Worm (Caenorhabditis elegans) whole organism, L2 larva: ENCODE data around the gene K08B12.1.

Experiments
- C34F6.9 ChIP-seq: fragments of 150-350 bp; optimal IDR thresholded peaks from 2 replicates; lab custom pipeline; 2014; ENCODE audit warnings: missing biosample characterization, missing genetic modification characterization
- F13H6.1 ChIP-seq: sonication (generic microtip); optimal IDR thresholded peaks from 2 replicates; lab custom pipeline; 2016; ENCODE audit warnings: missing genetic modification characterization, missing compliant biosample characterization
- Y55F3AM.14 ChIP-seq: fragments of 200-800 bp; sonication (Bioruptor generic); optimal IDR thresholded peaks from 2 replicates; lab custom pipeline; 2018; ENCODE audit warnings: mild to moderate bottlenecking, missing genetic modification characterization, missing compliant biosample characterization
- alr-1 ChIP-seq: fragments of 150-350 bp; optimal IDR thresholded peaks from 2 replicates; lab custom pipeline; 2014; ENCODE audit warnings: missing biosample characterization, missing genetic modification characterization
- aly-2 ChIP-seq: fragments of 150-350 bp; optimal IDR thresholded peaks from 2 replicates; lab custom pipeline; 2014; ENCODE audit warnings: missing biosample characterization, missing genetic modification characterization
- ama-1 ChIP-seq: fragments of 150-350 bp; optimal IDR thresholded peaks from 2 replicates; lab custom pipeline; 2018; ENCODE audit warnings: inconsistent platforms
- blmp-1 ChIP-seq: sonication (generic microtip); optimal IDR thresholded peaks from 2 replicates; lab custom pipeline; 2017; ENCODE audit warnings: missing genetic modification characterization, mild to moderate bottlenecking, missing compliant biosample characterization, antibody characterized with exemption, moderate library complexity; ENCODE audit not compliant: insufficient read depth
- ceh-16 ChIP-seq: fragments of 150-350 bp; optimal IDR thresholded peaks from 2 replicates; lab custom pipeline; 2014; ENCODE audit warnings: missing biosample characterization, missing genetic modification characterization
- ceh-82 ChIP-seq: fragments of 150-350 bp; optimal IDR thresholded peaks from 2 replicates; lab custom pipeline; 2014; ENCODE audit warnings: missing biosample characterization, missing genetic modification characterization
- crh-2 ChIP-seq: sonication (generic microtip); optimal IDR thresholded peaks from 2 replicates; lab custom pipeline; 2017; ENCODE audit warnings: missing biosample characterization, missing genetic modification characterization
- egl-27 ChIP-seq: sonication (generic microtip); optimal IDR thresholded peaks from 3 replicates; lab custom pipeline; 2017; ENCODE audit warnings: missing biosample characterization, missing genetic modification reagents, missing genetic modification characterization
- elt-1 ChIP-seq: fragments of 150-350 bp; optimal IDR thresholded peaks from 2 replicates; lab custom pipeline; 2014; ENCODE audit warnings: missing biosample characterization, missing genetic modification characterization
- fos-1 ChIP-seq: fragments of 150-350 bp; optimal IDR thresholded peaks from 2 replicates; lab custom pipeline; 2014; ENCODE audit warnings: missing biosample characterization, missing genetic modification characterization
- gmeb-1 ChIP-seq: fragments of 150-350 bp; optimal IDR thresholded peaks from 2 replicates; lab custom pipeline; 2014; ENCODE audit warnings: missing biosample characterization, missing genetic modification characterization
- lin-11 ChIP-seq: fragments of 150-350 bp; sonication (generic microtip); optimal IDR thresholded peaks from 2 replicates; lab custom pipeline; 2014; ENCODE audit warnings: missing biosample characterization, missing genetic modification characterization, inconsistent platforms, mixed read lengths
- lin-13 ChIP-seq: fragments of 150-350 bp; optimal IDR thresholded peaks from 2 replicates; lab custom pipeline; 2014; ENCODE audit warnings: missing biosample characterization, missing genetic modification reagents, missing genetic modification characterization
- lin-39 ChIP-seq: fragments of 150-350 bp; optimal IDR thresholded peaks from 2 replicates; lab custom pipeline; 2014; ENCODE audit warnings: missing biosample characterization, missing genetic modification reagents, missing genetic modification characterization
- lsy-2 ChIP-seq, 2 experiments: fragments of 150-350 bp in 1 of 2; sonication (generic microtip) in 1 of 2; optimal IDR thresholded peaks; 2 replicates each; lab custom pipeline; 2014 to 2017; ENCODE audit warnings: missing biosample characterization in 2 of 2, missing genetic modification characterization in 2 of 2
- mab-5 ChIP-seq: fragments of 150-350 bp; optimal IDR thresholded peaks from 2 replicates; lab custom pipeline; 2014; ENCODE audit warnings: missing biosample characterization, missing genetic modification characterization
- mbf-1 ChIP-seq: sonication (generic microtip); optimal IDR thresholded peaks from 2 replicates; lab custom pipeline; 2017; ENCODE audit warnings: missing biosample characterization, missing genetic modification characterization
- mdl-1 ChIP-seq, 2 experiments: fragments of 150-350 bp in 1 of 2; sonication (generic microtip) in 1 of 2; optimal IDR thresholded peaks; 2 replicates each; lab custom pipeline; 2017; ENCODE audit warnings: missing biosample characterization in 2 of 2, missing genetic modification characterization in 2 of 2
- nhr-10 ChIP-seq: sonication (generic microtip); optimal IDR thresholded peaks from 2 replicates; lab custom pipeline; 2017; ENCODE audit warnings: missing biosample characterization, missing genetic modification characterization
- nhr-11 ChIP-seq: fragments of 150-350 bp; optimal IDR thresholded peaks from 2 replicates; lab custom pipeline; 2014; ENCODE audit warnings: missing biosample characterization, missing genetic modification characterization
- nhr-129 ChIP-seq: fragments of 150-350 bp; optimal IDR thresholded peaks from 2 replicates; lab custom pipeline; 2014; ENCODE audit warnings: missing biosample characterization, missing genetic modification characterization
- nhr-21 ChIP-seq: fragments of 150-350 bp; optimal IDR thresholded peaks from 2 replicates; lab custom pipeline; 2014; ENCODE audit warnings: missing biosample characterization, missing genetic modification characterization
- nhr-23 ChIP-seq: fragments of 150-350 bp; optimal IDR thresholded peaks from 2 replicates; lab custom pipeline; 2014; ENCODE audit warnings: missing biosample characterization, missing genetic modification reagents, missing genetic modification characterization
- nhr-25 ChIP-seq: fragments of 150-350 bp; sonication (generic microtip); optimal IDR thresholded peaks from 3 replicates; lab custom pipeline; 2014; ENCODE audit warnings: missing biosample characterization, missing genetic modification characterization
- nhr-6 ChIP-seq: fragments of 150-350 bp; optimal IDR thresholded peaks from 2 replicates; lab custom pipeline; 2014; ENCODE audit warnings: missing biosample characterization, missing genetic modification characterization
- nhr-77 ChIP-seq: fragments of 150-350 bp; optimal IDR thresholded peaks from 2 replicates; lab custom pipeline; 2014; ENCODE audit warnings: missing biosample characterization, missing genetic modification characterization
- peb-1 ChIP-seq: fragments of 150-350 bp; optimal IDR thresholded peaks from 2 replicates; lab custom pipeline; 2014; ENCODE audit warnings: missing biosample characterization, missing genetic modification characterization
- sem-4 ChIP-seq: fragments of 150-350 bp; optimal IDR thresholded peaks from 2 replicates; lab custom pipeline; 2014; ENCODE audit warnings: missing biosample characterization, missing genetic modification reagents, missing genetic modification characterization
- skn-1 ChIP-seq: sonication (generic microtip); optimal IDR thresholded peaks from 2 replicates; lab custom pipeline; 2017; ENCODE audit warnings: missing biosample characterization, missing genetic modification characterization
- sma-3 ChIP-seq: sonication (generic microtip); optimal IDR thresholded peaks from 2 replicates; lab custom pipeline; 2016; ENCODE audit warnings: missing genetic modification reagents, missing genetic modification characterization, missing compliant biosample characterization
- sma-9 ChIP-seq, 2 experiments: fragments of 150-350 bp in 1 of 2; sonication (generic microtip) in 1 of 2; optimal IDR thresholded peaks; 2 replicates each; lab custom pipeline; 2014 to 2016; ENCODE audit warnings: missing genetic modification characterization in 2 of 2, mild to moderate bottlenecking in 1 of 2, missing biosample characterization in 1 of 2, missing compliant biosample characterization in 1 of 2, missing genetic modification reagents in 1 of 2, moderate library complexity in 1 of 2
- snpc-4 ChIP-seq: fragments of 150-350 bp; optimal IDR thresholded peaks from 2 replicates; lab custom pipeline; 2014; ENCODE audit warnings: missing biosample characterization, missing genetic modification characterization
- unc-39 ChIP-seq: fragments of 150-350 bp; optimal IDR thresholded peaks from 2 replicates; lab custom pipeline; 2014; ENCODE audit warnings: missing biosample characterization, missing genetic modification characterization
- unc-55 ChIP-seq: fragments of 150-350 bp; sonication (generic microtip); optimal IDR thresholded peaks from 3 replicates; lab custom pipeline; 2014; ENCODE audit warnings: missing biosample characterization, missing genetic modification reagents, missing genetic modification characterization
- zag-1 ChIP-seq: fragments of 150-350 bp; optimal IDR thresholded peaks from 2 replicates; lab custom pipeline; 2014; ENCODE audit warnings: missing biosample characterization, missing genetic modification characterization
- ztf-11 ChIP-seq: sonication (generic microtip); optimal IDR thresholded peaks from 2 replicates; lab custom pipeline; 2017; ENCODE audit warnings: missing biosample characterization, missing genetic modification characterization
- ztf-4 ChIP-seq: fragments of 150-350 bp; optimal IDR thresholded peaks from 2 replicates; lab custom pipeline; 2014; ENCODE audit warnings: missing biosample characterization, missing genetic modification characterization

K08B12.1 gene

ce11 chrV:6243260-6243659 lies 15.9 kb upstream of the K08B12.1 start:
- TF ChIP-seq fos-1, result peak; percentile 64
- peak; percentile 54 for TF ChIP-seq blmp-1 (tag; lab: Kevin White, UChicago)
- peak; percentile 39 for TF ChIP-seq nhr-21 (tag; lab: Kevin White, UChicago)
- TF ChIP-seq nhr-6 (tag; lab: Kevin White, UChicago), result no peak
- no peak for TF ChIP-seq unc-39 (tag; lab: Kevin White, UChicago)
- TF ChIP-seq zag-1 (tag; lab: Kevin White, UChicago), result no peak
- TF ChIP-seq crh-2 (tag; lab: Kevin White, UChicago), result peak; percentile 24
- peak; percentile 93 for TF ChIP-seq sma-9 (GFP tag; optimal IDR thresholded peaks at IDR 0.05; lab: Kevin White, UChicago)
- no peak for TF ChIP-seq sma-9 (tag; optimal IDR thresholded peaks at IDR 0.05; lab: Kevin White, UChicago)
- TF ChIP-seq gmeb-1 (tag; lab: Kevin White, UChicago), result peak; percentile 13
- TF ChIP-seq nhr-11 (tag; lab: Kevin White, UChicago), result no peak
- TF ChIP-seq lin-39 (tag; lab: Kevin White, UChicago), result no peak
- no peak for TF ChIP-seq ztf-11 (tag; lab: Kevin White, UChicago)
- TF ChIP-seq aly-2 (tag; lab: Kevin White, UChicago), result no peak
- peak; percentile 1 for TF ChIP-seq egl-27 (tag; lab: Kevin White, UChicago)

- TF ChIP-seq lsy-2 (tag; optimal IDR thresholded peaks at IDR 0.05; lab: Kevin White, UChicago), result peak in 1 of 2 experiments; percentile 19
- TF ChIP-seq alr-1 (tag; lab: Kevin White, UChicago), result peak; percentile 43
- TF ChIP-seq mdl-1 (tag; optimal IDR thresholded peaks at IDR 0.05; lab: Kevin White, UChicago), result no peak
- no peak for TF ChIP-seq skn-1 (tag; lab: Kevin White, UChicago)
- TF ChIP-seq C34F6.9 (tag; lab: Kevin White, UChicago), result peak; percentile 36
- no peak for TF ChIP-seq unc-55 (GFP tag; lab: Kevin White, UChicago)
- TF ChIP-seq nhr-129 (tag; lab: Kevin White, UChicago), result peak; percentile 23
- no peak for TF ChIP-seq nhr-23
- no peak for TF ChIP-seq ceh-82 (tag; lab: Kevin White, UChicago)
- TF ChIP-seq blmp-1 (tag; lab: Kevin White, UChicago), result no peak
- TF ChIP-seq ama-1 (lab: Kevin White, UChicago), result no peak
- TF ChIP-seq nhr-21 (tag; lab: Kevin White, UChicago), result peak; percentile 53
- no peak for TF ChIP-seq ztf-11 (tag; lab: Kevin White, UChicago)
- no peak for TF ChIP-seq unc-39 (tag; lab: Kevin White, UChicago)
- no peak for TF ChIP-seq mab-5 (tag; lab: Kevin White, UChicago)
- TF ChIP-seq lin-11 (tag; lab: Kevin White, UChicago), result peak; percentile 70
- no peak for TF ChIP-seq mbf-1
Observed at ce11 chrV:6244631-6245030, 14.5 kb upstream of the K08B12.1 start.

- TF ChIP-seq fos-1 (peak; percentile 69), ztf-4 (tag; lab: Kevin White, UChicago) (peak; percentile 65), lin-11 (tag; lab: Kevin White, UChicago) (peak; percentile 51), sma-9 (GFP tag; optimal IDR thresholded peaks at IDR 0.05; lab: Kevin White, UChicago) (peak; percentile 100), sma-9 (tag; optimal IDR thresholded peaks at IDR 0.05; lab: Kevin White, UChicago) (peak; percentile 96), F13H6.1 (tag; lab: Kevin White, UChicago) (peak; percentile 96), C34F6.9 (tag; lab: Kevin White, UChicago) (peak; percentile 70), lin-13 (GFP tag; lab: Kevin White, UChicago) (peak; percentile 69), snpc-4 (tag; lab: Kevin White, UChicago) (peak; percentile 14), zag-1 (tag; lab: Kevin White, UChicago) (peak; percentile 59), aly-2 (tag; lab: Kevin White, UChicago) (no peak), skn-1 (tag; lab: Kevin White, UChicago) (no peak), nhr-77 (no peak), nhr-6 (tag; lab: Kevin White, UChicago) (peak; percentile 78), nhr-11 (tag; lab: Kevin White, UChicago) (no peak), elt-1 (tag; lab: Kevin White, UChicago) (no peak), sem-4 (peak; percentile 87), gmeb-1 (tag; lab: Kevin White, UChicago) (peak; percentile 57), lin-39 (tag; lab: Kevin White, UChicago) (no peak), blmp-1 (tag; lab: Kevin White, UChicago) (peak; percentile 90), nhr-25 (peak; percentile 92), Y55F3AM.14 (GFP tag; lab: Kevin White, UChicago) (peak; percentile 82), unc-55 (GFP tag; lab: Kevin White, UChicago) (peak; percentile 49), ceh-16 (peak; percentile 52), nhr-10 (tag; lab: Kevin White, UChicago) (peak; percentile 3), nhr-21 (tag; lab: Kevin White, UChicago) (peak; percentile 97), egl-27 (tag; lab: Kevin White, UChicago) (peak; percentile 94), mdl-1 (tag; optimal IDR thresholded peaks at IDR 0.05; lab: Kevin White, UChicago) (peak; percentile 76 to 85), lsy-2 (tag; optimal IDR thresholded peaks at IDR 0.05; lab: Kevin White, UChicago) (peak; percentile 50 to 82), nhr-129 (tag; lab: Kevin White, UChicago) (peak; percentile 92), crh-2 (tag; lab: Kevin White, UChicago) (peak; percentile 89), peb-1 (tag; lab: Kevin White, UChicago) (no peak), sma-3 (GFP tag; lab: Kevin White, UChicago) (peak; percentile 97), mab-5 (tag; lab: Kevin White, UChicago) (peak; percentile 78)
Observed at ce11 chrV:6246454-6246981, 12.6 kb upstream of the K08B12.1 start, which contains the start of gene dmd-7. TSS of gene dmd-7 (plus strand) at chrV:6246931.
